Fruit fly (Drosophila melanogaster) whole organism, prepupa: Measurements from ENCODE around the gene Sgp.

Source experiments
- Blimp-1 ChIP-seq: fragments of 200-800 bp; sonication (Bioruptor generic); optimal IDR thresholded peaks from 3 replicates; lab custom pipeline; 2017; ENCODE audit warnings: missing biosample characterization, missing genetic modification characterization, mild to moderate bottlenecking, moderate library complexity, missing genetic modification reagents
- CG10631 ChIP-seq: fragments of 200-800 bp; sonication (Bioruptor generic); optimal IDR thresholded peaks from 2 replicates; lab custom pipeline; 2016; ENCODE audit warnings: missing biosample characterization, missing genetic modification characterization
- CG10669 ChIP-seq: fragments of 200-800 bp; sonication (Bioruptor generic); optimal IDR thresholded peaks from 3 replicates; lab custom pipeline; 2018; ENCODE audit warnings: missing biosample characterization, mild to moderate bottlenecking, missing genetic modification characterization, moderate library complexity
- CG11294 ChIP-seq: fragments of 200-800 bp; sonication (Bioruptor generic); IDR thresholded peaks from 2 replicates; pipeline ENCODE4 v1.3.6; 2022; ENCODE audit warnings: missing biosample characterization, missing genetic modification characterization
- CG11762 ChIP-seq: fragments of 200-800 bp; sonication (Bioruptor generic); optimal IDR thresholded peaks from 3 replicates; lab custom pipeline; 2016; ENCODE audit warnings: missing biosample characterization, missing genetic modification characterization; ENCODE audit not compliant: insufficient read depth
- CG1621 ChIP-seq: fragments of 200-800 bp; sonication (Bioruptor generic); optimal IDR thresholded peaks from 3 replicates; lab custom pipeline; 2018; ENCODE audit warnings: missing biosample characterization, mild to moderate bottlenecking, missing genetic modification characterization
- CG16779 ChIP-seq: fragments of 200-800 bp; sonication (Bioruptor generic); optimal IDR thresholded peaks from 3 replicates; lab custom pipeline; 2017; ENCODE audit warnings: missing biosample characterization, mild to moderate bottlenecking, missing genetic modification characterization
- CG3032 ChIP-seq: fragments of 200-800 bp; optimal IDR thresholded peaks from 2 replicates; lab custom pipeline; 2019; ENCODE audit warnings: missing biosample characterization, mild to moderate bottlenecking, missing genetic modification characterization, moderate library complexity
- CG31627 ChIP-seq: fragments of 200-800 bp; sonication (Bioruptor generic); optimal IDR thresholded peaks from 3 replicates; lab custom pipeline; 2016; ENCODE audit warnings: missing biosample characterization, missing genetic modification characterization
- CG32006 ChIP-seq: fragments of 200-800 bp; sonication (Bioruptor generic); optimal IDR thresholded peaks from 3 replicates; lab custom pipeline; 2017; ENCODE audit warnings: missing biosample characterization, mild to moderate bottlenecking, missing genetic modification characterization
- CG34406 ChIP-seq: fragments of 200-800 bp; sonication (Bioruptor generic); optimal IDR thresholded peaks from 3 replicates; lab custom pipeline; 2016; ENCODE audit warnings: missing biosample characterization, missing genetic modification characterization
- CG3919 ChIP-seq: fragments of 200-800 bp; sonication (Bioruptor generic); optimal IDR thresholded peaks from 3 replicates; lab custom pipeline; 2016; ENCODE audit warnings: missing biosample characterization, missing genetic modification characterization
- CG4318 ChIP-seq: fragments of 200-800 bp; sonication (Bioruptor generic); optimal IDR thresholded peaks from 3 replicates; lab custom pipeline; 2017; ENCODE audit warnings: missing biosample characterization, mild to moderate bottlenecking, missing genetic modification characterization
- CG6163 ChIP-seq: fragments of 200-800 bp; sonication (Bioruptor generic); IDR thresholded peaks from 3 replicates; pipeline ENCODE4 v1.3.6; 2022; ENCODE audit warnings: missing biosample characterization, missing genetic modification characterization
- CG6808 ChIP-seq: fragments of 200-800 bp; sonication (Bioruptor generic); optimal IDR thresholded peaks from 3 replicates; lab custom pipeline; 2017; ENCODE audit warnings: missing biosample characterization, missing genetic modification characterization, mild to moderate bottlenecking, moderate library complexity, missing genetic modification reagents
- CG6854 ChIP-seq: fragments of 200-800 bp; sonication (Bioruptor generic); optimal IDR thresholded peaks from 2 replicates; lab custom pipeline; 2017; ENCODE audit warnings: missing biosample characterization, mild to moderate bottlenecking, missing genetic modification characterization
- CG7368 ChIP-seq: fragments of 200-800 bp; sonication (Bioruptor generic); optimal IDR thresholded peaks from 3 replicates; lab custom pipeline; 2016; ENCODE audit warnings: missing biosample characterization, missing genetic modification characterization
- CG8119 ChIP-seq: fragments of 200-800 bp; sonication (Bioruptor generic); IDR thresholded peaks from 3 replicates; pipeline ENCODE4 v1.3.6; 2022; ENCODE audit warnings: missing biosample characterization, missing genetic modification characterization
- CG8319 ChIP-seq: fragments of 200-800 bp; sonication (Bioruptor generic); optimal IDR thresholded peaks from 3 replicates; lab custom pipeline; 2016; ENCODE audit warnings: missing biosample characterization, missing genetic modification characterization
- CG8632 ChIP-seq: fragments of 200-800 bp; sonication (Bioruptor generic); optimal IDR thresholded peaks from 3 replicates; lab custom pipeline; 2016; ENCODE audit warnings: missing biosample characterization, missing genetic modification characterization
- CG9139 ChIP-seq: fragments of 200-800 bp; sonication (Bioruptor generic); optimal IDR thresholded peaks from 3 replicates; lab custom pipeline; 2017; ENCODE audit warnings: missing biosample characterization, mild to moderate bottlenecking, missing genetic modification characterization
- Eip75B ChIP-seq: fragments of 200-800 bp; sonication (Bioruptor generic); optimal IDR thresholded peaks from 3 replicates; lab custom pipeline; 2016; ENCODE audit warnings: missing biosample characterization, missing genetic modification characterization
- Eip78C ChIP-seq: fragments of 200-800 bp; sonication (Bioruptor generic); peaks from one replicate; lab custom pipeline; 2016; ENCODE audit warnings: missing biosample characterization, missing genetic modification characterization
- Gug ChIP-seq: fragments of 200-800 bp; sonication (Bioruptor generic); IDR thresholded peaks from 2 replicates; pipeline ENCODE4 v1.3.6; 2022; ENCODE audit warnings: missing biosample characterization, missing genetic modification characterization
- Hr39 ChIP-seq: fragments of 200-800 bp; sonication (Bioruptor generic); optimal IDR thresholded peaks from 2 replicates; lab custom pipeline; 2016; ENCODE audit warnings: missing biosample characterization, missing genetic modification characterization
- Hr4 ChIP-seq: fragments of 200-800 bp; sonication (Bioruptor generic); optimal IDR thresholded peaks from 3 replicates; lab custom pipeline; 2016; ENCODE audit warnings: missing biosample characterization, missing genetic modification characterization
- Lpt ChIP-seq: fragments of 200-800 bp; sonication (Bioruptor generic); optimal IDR thresholded peaks from 3 replicates; lab custom pipeline; 2016; ENCODE audit warnings: missing biosample characterization, missing genetic modification characterization
- Met ChIP-seq: fragments of 200-800 bp; sonication (Bioruptor generic); optimal IDR thresholded peaks from 3 replicates; lab custom pipeline; 2016; ENCODE audit warnings: missing biosample characterization, missing genetic modification characterization
- OdsH ChIP-seq: fragments of 200-800 bp; sonication (Bioruptor generic); optimal IDR thresholded peaks from 3 replicates; lab custom pipeline; 2016; ENCODE audit warnings: missing biosample characterization, missing genetic modification characterization
- Smox ChIP-seq: fragments of 200-800 bp; sonication (Bioruptor generic); optimal IDR thresholded peaks from 3 replicates; lab custom pipeline; 2016; ENCODE audit warnings: missing biosample characterization, missing genetic modification characterization
- Sox14 ChIP-seq: fragments of 200-800 bp; sonication (Bioruptor generic); optimal IDR thresholded peaks from 3 replicates; lab custom pipeline; 2016; ENCODE audit warnings: missing biosample characterization, missing genetic modification characterization
- achi ChIP-seq: fragments of 200-800 bp; sonication (Bioruptor generic); optimal IDR thresholded peaks from 3 replicates; lab custom pipeline; 2016; ENCODE audit warnings: missing biosample characterization, missing genetic modification characterization
- cyc ChIP-seq: fragments of 200-800 bp; sonication (Bioruptor generic); optimal IDR thresholded peaks from 3 replicates; lab custom pipeline; 2016; ENCODE audit warnings: missing biosample characterization, missing genetic modification characterization
- dsx ChIP-seq: fragments of 200-800 bp; optimal IDR thresholded peaks from 3 replicates; lab custom pipeline; 2019; ENCODE audit warnings: missing biosample characterization, mild to moderate bottlenecking, missing genetic modification characterization, moderate library complexity; ENCODE audit not compliant: poor library complexity, severe bottlenecking
- eg ChIP-seq: fragments of 200-800 bp; sonication (Bioruptor generic); IDR thresholded peaks from 3 replicates; pipeline ENCODE4 v1.3.6; 2022; ENCODE audit warnings: missing biosample characterization, missing genetic modification characterization
- esn ChIP-seq: fragments of 200-800 bp; sonication (Bioruptor generic); optimal IDR thresholded peaks from 2 replicates; lab custom pipeline; 2016; ENCODE audit warnings: missing biosample characterization, mild to moderate bottlenecking, missing genetic modification characterization, moderate library complexity
- fd59A ChIP-seq: fragments of 200-800 bp; sonication (Bioruptor generic); optimal IDR thresholded peaks from 2 replicates; lab custom pipeline; 2017; ENCODE audit warnings: missing biosample characterization, mild to moderate bottlenecking, missing genetic modification characterization, missing genetic modification reagents
- fd85E ChIP-seq: fragments of 200-800 bp; sonication (Bioruptor generic); optimal IDR thresholded peaks from 3 replicates; lab custom pipeline; 2016; ENCODE audit warnings: missing biosample characterization, missing genetic modification characterization
- fkh ChIP-seq: fragments of 200-800 bp; sonication (Bioruptor generic); optimal IDR thresholded peaks from 3 replicates; lab custom pipeline; 2017; ENCODE audit warnings: missing biosample characterization, mild to moderate bottlenecking, missing genetic modification characterization, moderate library complexity
- lz ChIP-seq: fragments of 200-800 bp; sonication (Bioruptor generic); optimal IDR thresholded peaks from 3 replicates; lab custom pipeline; 2016; ENCODE audit warnings: missing biosample characterization, missing genetic modification characterization
- net ChIP-seq: fragments of 200-800 bp; sonication (Bioruptor generic); optimal IDR thresholded peaks from 3 replicates; lab custom pipeline; 2016; ENCODE audit warnings: missing biosample characterization, missing genetic modification characterization
- pdm3 ChIP-seq: fragments of 200-800 bp; sonication (Bioruptor generic); optimal IDR thresholded peaks from 3 replicates; lab custom pipeline; 2016; ENCODE audit warnings: missing biosample characterization, missing genetic modification characterization
- salr ChIP-seq, 2 experiments: fragments of 200-800 bp; sonication (Bioruptor generic); optimal IDR thresholded peaks; 3 replicates each; lab custom pipeline; 2016 to 2018; ENCODE audit warnings: missing biosample characterization in 2 of 2, missing genetic modification characterization in 2 of 2, mild to moderate bottlenecking in 1 of 2
- spab ChIP-seq: fragments of 200-800 bp; sonication (Bioruptor generic); optimal IDR thresholded peaks from 2 replicates; lab custom pipeline; 2017; ENCODE audit warnings: missing biosample characterization, mild to moderate bottlenecking, missing genetic modification characterization, missing genetic modification reagents
- svp ChIP-seq: fragments of 200-800 bp; sonication (Bioruptor generic); peaks from one replicate; lab custom pipeline; 2016; ENCODE audit warnings: missing biosample characterization, missing genetic modification characterization
- topi ChIP-seq: fragments of 200-800 bp; sonication (Bioruptor generic); optimal IDR thresholded peaks from 3 replicates; lab custom pipeline; 2016; ENCODE audit warnings: missing biosample characterization, missing genetic modification characterization

Sgp gene

DNA sequence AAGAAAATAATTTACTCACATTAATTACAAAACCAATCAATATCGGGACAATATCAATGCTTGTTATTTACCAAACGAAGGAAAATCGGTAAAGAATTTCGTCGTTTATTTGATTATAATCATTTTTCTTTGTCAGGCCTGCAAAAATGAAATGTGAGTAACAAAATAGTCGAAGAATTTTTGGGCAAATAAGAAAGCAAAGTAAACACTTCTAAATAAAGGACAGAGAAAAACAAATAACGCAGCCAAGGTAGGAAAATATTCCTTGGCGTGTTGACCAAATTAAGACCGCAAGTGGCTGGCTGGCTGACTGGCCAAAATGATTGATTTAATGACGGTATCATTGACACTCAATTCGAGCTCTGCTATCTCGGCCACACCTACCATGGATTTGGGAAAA lies 28.6 kb downstream of the Sgp start:
- TF ChIP-seq Smox (GFP tag; lab: Kevin White, UChicago) (no peak), fkh (GFP tag; lab: Kevin White, UChicago) (peak; percentile 9), CG7368 (GFP tag; lab: Kevin White, UChicago) (no peak), topi (no peak)

DNA sequence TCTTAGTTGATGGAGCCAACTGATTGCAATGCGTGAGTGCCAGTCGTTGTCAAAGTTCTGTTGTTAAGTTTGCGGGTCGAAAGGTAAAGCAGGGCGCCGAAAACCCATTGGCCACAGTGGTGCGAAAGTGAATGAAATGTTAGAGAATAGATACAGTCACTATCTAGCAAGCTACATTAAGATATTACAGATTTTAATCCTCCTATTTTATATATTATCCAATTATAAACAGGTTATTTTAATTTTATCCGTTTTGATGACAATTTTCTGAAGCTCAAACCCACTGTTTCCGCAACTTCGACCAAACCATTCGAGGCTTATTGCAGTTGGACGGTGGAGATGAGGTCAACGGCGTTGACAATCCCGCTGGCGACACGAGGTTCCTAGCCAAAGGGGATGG lies 33.0 kb downstream of the Sgp start:
- TF ChIP-seq Met (GFP tag; lab: Kevin White, UChicago) (peak; percentile 40), lz (no peak), achi (GFP tag; lab: Kevin White, UChicago) (no peak), topi (peak; percentile 33), dsx (GFP tag; lab: Kevin White, UChicago) (no peak), CG8319 (GFP tag; lab: Kevin White, UChicago) (no peak), eg (no peak), CG3919 (GFP tag; lab: Kevin White, UChicago) (peak; percentile 17), pdm3 (GFP tag; lab: Kevin White, UChicago) (no peak), CG11762 (no peak), CG1621 (tag; lab: Kevin White, UChicago) (no peak), CG10669 (GFP tag; lab: Kevin White, UChicago) (no peak), CG11294 (GFP tag; lab: Robert Waterston, UW) (no peak), Hr4 (peak; percentile 5), fd85E (GFP tag; lab: Kevin White, UChicago) (no peak), Eip78C (GFP tag; lab: Kevin White, UChicago) (peak; percentile 60), Gug (GFP tag; lab: Robert Waterston, UW) (no peak), CG8119 (no peak), CG10631 (GFP tag; lab: Kevin White, UChicago) (no peak), CG32006 (GFP tag; lab: Kevin White, UChicago) (peak; percentile 31), CG8632 (no peak), salr (GFP tag; optimal IDR thresholded peaks at IDR 0.05; lab: Kevin White, UChicago) (no peak), CG3032 (no peak), Hr39 (GFP tag; lab: Kevin White, UChicago) (no peak), CG7368 (GFP tag; lab: Kevin White, UChicago) (no peak), CG6808 (GFP tag; lab: Kevin White, UChicago) (no peak), CG6163 (GFP tag; lab: Robert Waterston, UW) (no peak), Lpt (no peak), CG9139 (GFP tag; lab: Kevin White, UChicago) (no peak), CG34406 (GFP tag; lab: Kevin White, UChicago) (peak; percentile 12), spab (GFP tag; lab: Kevin White, UChicago) (no peak), fkh (GFP tag; lab: Kevin White, UChicago) (no peak), Sox14 (GFP tag; lab: Kevin White, UChicago) (peak; percentile 11), CG16779 (no peak), esn (GFP tag; lab: Kevin White, UChicago) (peak; percentile 23), CG31627 (GFP tag; lab: Kevin White, UChicago) (no peak), net (GFP tag; lab: Kevin White, UChicago) (no peak), svp (GFP tag; lab: Kevin White, UChicago) (peak; percentile 71), Smox (GFP tag; lab: Kevin White, UChicago) (peak; percentile 18), OdsH (peak; percentile 19), CG6854 (no peak), Eip75B (GFP tag; lab: Kevin White, UChicago) (peak; percentile 21), Blimp-1 (GFP tag; lab: Kevin White, UChicago) (no peak), cyc (GFP tag; lab: Kevin White, UChicago) (peak; percentile 19), fd59A (GFP tag; lab: Kevin White, UChicago) (no peak), CG4318 (no peak)
- TF ChIP-seq, all 60 proteins: peak for 14
